Fruit fly (Drosophila melanogaster) whole organism, embryonic: ENCODE measurements around the gene CG34274.

Experiments used
- BEAF-32 ChIP-seq: fragments of 200-800 bp; sonication (Bioruptor generic); optimal IDR thresholded peaks from 3 replicates; lab custom pipeline; 2017; ENCODE audit warnings: missing biosample characterization, missing genetic modification characterization, mild to moderate bottlenecking, moderate library complexity, missing genetic modification reagents
- CG11085 ChIP-seq: fragments of 200-800 bp; sonication (Bioruptor generic); IDR thresholded peaks from 2 replicates; pipeline ENCODE4 v1.3.6; 2022; ENCODE audit warnings: missing biosample characterization, missing genetic modification characterization
- CG12071 ChIP-seq: fragments of 200-800 bp; sonication (Bioruptor generic); optimal IDR thresholded peaks from 3 replicates; lab custom pipeline; 2018; ENCODE audit warnings: missing biosample characterization, mild to moderate bottlenecking, missing genetic modification characterization
- CG12219 ChIP-seq: fragments of 200-800 bp; sonication (Bioruptor generic); optimal IDR thresholded peaks from 3 replicates; lab custom pipeline; 2018; ENCODE audit warnings: missing biosample characterization, mild to moderate bottlenecking, missing genetic modification characterization
- CG14860 ChIP-seq: fragments of 200-800 bp; sonication (Bioruptor generic); IDR thresholded peaks from 3 replicates; pipeline ENCODE4 v1.3.6; 2022; ENCODE audit warnings: missing biosample characterization, missing genetic modification characterization; ENCODE audit not compliant: partially characterized antibody
- CG15011 ChIP-seq: fragments of 200-800 bp; sonication (Bioruptor generic); optimal IDR thresholded peaks from 3 replicates; lab custom pipeline; 2018; ENCODE audit warnings: missing biosample characterization, mild to moderate bottlenecking, missing genetic modification characterization
- CG15269 ChIP-seq: fragments of 200-800 bp; sonication (Bioruptor generic); optimal IDR thresholded peaks from 2 replicates; lab custom pipeline; 2018; ENCODE audit warnings: missing biosample characterization, mild to moderate bottlenecking, missing genetic modification characterization, moderate library complexity
- CG17328 ChIP-seq: fragments of 200-800 bp; sonication (Bioruptor generic); IDR thresholded peaks from 2 replicates; pipeline ENCODE4 v1.3.6; 2022; ENCODE audit warnings: missing biosample characterization, missing genetic modification characterization
- CG17802 ChIP-seq: fragments of 200-800 bp; sonication (Bioruptor generic); optimal IDR thresholded peaks from 2 replicates; lab custom pipeline; 2018; ENCODE audit warnings: missing biosample characterization, mild to moderate bottlenecking, missing genetic modification characterization, moderate library complexity
- CG18599 ChIP-seq: fragments of 200-800 bp; sonication (Bioruptor generic); optimal IDR thresholded peaks from 3 replicates; lab custom pipeline; 2017; ENCODE audit warnings: missing biosample characterization, missing genetic modification characterization, mild to moderate bottlenecking, moderate library complexity, missing genetic modification reagents
- CG2202 ChIP-seq: fragments of 200-800 bp; sonication (Bioruptor generic); optimal IDR thresholded peaks from 2 replicates; lab custom pipeline; 2018; ENCODE audit warnings: missing biosample characterization, mild to moderate bottlenecking, missing genetic modification characterization
- CG2712 ChIP-seq: fragments of 200-800 bp; optimal IDR thresholded peaks from 3 replicates; lab custom pipeline; 2019; ENCODE audit warnings: missing biosample characterization, mild to moderate bottlenecking, missing genetic modification characterization, moderate library complexity
- CG2875 ChIP-seq: fragments of 200-800 bp; sonication (Bioruptor generic); optimal IDR thresholded peaks from 2 replicates; lab custom pipeline; 2017; ENCODE audit warnings: missing biosample characterization, mild to moderate bottlenecking, missing genetic modification characterization, missing genetic modification reagents
- CG4360 ChIP-seq: fragments of 200-800 bp; sonication (Bioruptor generic); IDR thresholded peaks from 2 replicates; pipeline ENCODE4 v1.3.6; 2022; ENCODE audit warnings: missing biosample characterization, missing genetic modification characterization
- CG4617 ChIP-seq: fragments of 200-800 bp; sonication (Bioruptor generic); optimal IDR thresholded peaks from 3 replicates; lab custom pipeline; 2016; ENCODE audit warnings: missing biosample characterization, missing genetic modification characterization, borderline replicate concordance
- CG6765 ChIP-seq: fragments of 200-800 bp; sonication (Bioruptor generic); optimal IDR thresholded peaks from 3 replicates; lab custom pipeline; 2017; ENCODE audit warnings: missing biosample characterization, mild to moderate bottlenecking, missing genetic modification characterization
- CG8281 ChIP-seq: fragments of 200-800 bp; sonication (Bioruptor generic); optimal IDR thresholded peaks from 2 replicates; lab custom pipeline; 2018; ENCODE audit warnings: missing biosample characterization, mild to moderate bottlenecking, missing genetic modification characterization, moderate library complexity
- CG8388 ChIP-seq: fragments of 200-800 bp; sonication (Bioruptor generic); optimal IDR thresholded peaks from 2 replicates; lab custom pipeline; 2019; ENCODE audit warnings: missing biosample characterization, mild to moderate bottlenecking, missing genetic modification characterization, moderate library complexity
- Camta ChIP-seq: fragments of 200-800 bp; sonication (Bioruptor generic); optimal IDR thresholded peaks from 2 replicates; lab custom pipeline; 2016; ENCODE audit warnings: missing biosample characterization, missing genetic modification characterization
- CkIIα-i1 ChIP-seq: fragments of 200-800 bp; sonication (Bioruptor generic); IDR thresholded peaks from 2 replicates; pipeline ENCODE4 v1.3.6; 2022; ENCODE audit warnings: missing biosample characterization, missing genetic modification characterization
- Dfd ChIP-seq, 2 experiments: fragments of >200 bp; optimal IDR thresholded peaks; 2 replicates each; lab custom pipeline; 2017; ENCODE audit warnings: missing biosample characterization in 2 of 2, missing genetic modification characterization in 2 of 2
- E2f1 ChIP-seq: fragments of 200-800 bp; sonication (Bioruptor generic); IDR thresholded peaks from 2 replicates; pipeline ENCODE4 v1.3.6; 2022; ENCODE audit warnings: missing biosample characterization, missing genetic modification characterization
- Ets97D ChIP-seq: fragments of 200-800 bp; sonication (Bioruptor generic); optimal IDR thresholded peaks from 3 replicates; lab custom pipeline; 2016; ENCODE audit warnings: missing biosample characterization, missing genetic modification characterization
- Oaz ChIP-seq: fragments of 200-800 bp; sonication (Bioruptor generic); IDR thresholded peaks from 2 replicates; pipeline ENCODE4 v1.3.6; 2022; ENCODE audit warnings: missing biosample characterization, missing genetic modification characterization
- Trl ChIP-seq, 3 experiments: fragments of >200 bp in 2 of 3; fragments of 200-800 bp in 1 of 3; sonication (Bioruptor generic) in 1 of 3; optimal IDR thresholded peaks; 2 replicates in 1 of 3; 3 replicates in 2 of 3; lab custom pipeline; 2016 to 2017; ENCODE audit warnings: missing biosample characterization in 1 of 3, missing genetic modification characterization in 1 of 3
- ap ChIP-seq: fragments of 200-800 bp; sonication (Bioruptor generic); IDR thresholded peaks from 2 replicates; pipeline ENCODE4 v1.3.6; 2022; ENCODE audit warnings: missing biosample characterization, missing genetic modification characterization
- cwo ChIP-seq: fragments of 200-800 bp; sonication (Bioruptor generic); optimal IDR thresholded peaks from 3 replicates; lab custom pipeline; 2017; ENCODE audit warnings: missing biosample characterization, missing genetic modification characterization, mild to moderate bottlenecking, moderate library complexity, missing genetic modification reagents
- exex ChIP-seq: fragments of 200-800 bp; sonication (Bioruptor generic); optimal IDR thresholded peaks from 4 replicates; lab custom pipeline; 2018; ENCODE audit warnings: missing biosample characterization, mild to moderate bottlenecking, missing genetic modification characterization, moderate library complexity
- grn ChIP-seq: fragments of 200-800 bp; sonication (Bioruptor generic); optimal IDR thresholded peaks from 3 replicates; lab custom pipeline; 2017; ENCODE audit warnings: missing biosample characterization, missing genetic modification characterization
- lab ChIP-seq: fragments of 200-800 bp; sonication (Bioruptor generic); optimal IDR thresholded peaks from 3 replicates; lab custom pipeline; 2017; ENCODE audit warnings: missing biosample characterization, missing genetic modification characterization, mild to moderate bottlenecking, moderate library complexity, missing genetic modification reagents
- mirr ChIP-seq: fragments of 200-800 bp; sonication (Bioruptor generic); optimal IDR thresholded peaks from 3 replicates; lab custom pipeline; 2018; ENCODE audit warnings: missing biosample characterization, mild to moderate bottlenecking, missing genetic modification characterization
- oc ChIP-seq: fragments of 200-800 bp; sonication (Bioruptor generic); optimal IDR thresholded peaks from 2 replicates; lab custom pipeline; 2018; ENCODE audit warnings: missing biosample characterization, mild to moderate bottlenecking, missing genetic modification characterization, moderate library complexity
- pzg ChIP-seq: fragments of 200-800 bp; sonication (Bioruptor generic); optimal IDR thresholded peaks from 3 replicates; lab custom pipeline; 2018; ENCODE audit warnings: missing biosample characterization, mild to moderate bottlenecking, missing genetic modification characterization, moderate library complexity
- sd ChIP-seq: fragments of 200-800 bp; sonication (Bioruptor generic); optimal IDR thresholded peaks from 3 replicates; lab custom pipeline; 2018; ENCODE audit warnings: missing biosample characterization, mild to moderate bottlenecking, missing genetic modification characterization, moderate library complexity
- stc ChIP-seq: fragments of 200-800 bp; sonication (Bioruptor generic); IDR thresholded peaks from 2 replicates; pipeline ENCODE4 v1.3.6; 2022; ENCODE audit warnings: missing biosample characterization, missing genetic modification characterization
- stwl ChIP-seq: fragments of 200-800 bp; sonication (Bioruptor generic); optimal IDR thresholded peaks from 3 replicates; lab custom pipeline; 2018; ENCODE audit warnings: missing biosample characterization, mild to moderate bottlenecking, missing genetic modification characterization, moderate library complexity
- sug ChIP-seq: fragments of 200-800 bp; optimal IDR thresholded peaks from 2 replicates; lab custom pipeline; 2019; ENCODE audit warnings: missing biosample characterization, mild to moderate bottlenecking, missing genetic modification characterization, moderate library complexity
- tin ChIP-seq: fragments of 200-800 bp; sonication (Bioruptor generic); optimal IDR thresholded peaks from 3 replicates; lab custom pipeline; 2016; ENCODE audit warnings: missing biosample characterization, missing genetic modification characterization
- trh ChIP-seq: fragments of 200-800 bp; sonication (Bioruptor generic); optimal IDR thresholded peaks from 2 replicates; lab custom pipeline; 2016; ENCODE audit warnings: missing biosample characterization, missing genetic modification characterization
- z ChIP-seq: fragments of 200-800 bp; sonication (Bioruptor generic); IDR thresholded peaks from 3 replicates; pipeline ENCODE4 v1.3.6; 2022; ENCODE audit warnings: missing biosample characterization, missing genetic modification characterization

The CG34274 gene

dm6 chr3R:15731446-15731845, at the start of gene CG34274:
TSS of gene CG34274 (plus strand) at chr3R:15731746.
- TF ChIP-seq CG4360, result no peak
- no peak for TF ChIP-seq cwo (GFP tag; lab: Kevin White, UChicago)
- TF ChIP-seq Dfd (GFP tag; optimal IDR thresholded peaks at IDR 0.05; lab: Kevin White, UChicago), result no peak
- TF ChIP-seq CG6765, result no peak
- no peak for TF ChIP-seq Trl (optimal IDR thresholded peaks at IDR 0.05; lab: Kevin White, UChicago)
- no peak for TF ChIP-seq Trl (GFP tag; optimal IDR thresholded peaks at IDR 0.05; lab: Kevin White, UChicago)
- no peak for TF ChIP-seq CG18599 (GFP tag; lab: Kevin White, UChicago)
- no peak for TF ChIP-seq CG2875 (GFP tag; lab: Kevin White, UChicago)
- no peak for TF ChIP-seq CG14860 (GFP tag; lab: Robert Waterston, UW)
- TF ChIP-seq Ets97D (GFP tag; lab: Kevin White, UChicago), result no peak
- TF ChIP-seq CG15011 (GFP tag; lab: Kevin White, UChicago), result no peak
- no peak for TF ChIP-seq pzg (GFP tag; lab: Kevin White, UChicago)

- TF ChIP-seq CG8388, result peak; percentile 98
- no peak for TF ChIP-seq CG12219 (GFP tag; lab: Kevin White, UChicago)
- peak; percentile 61 for TF ChIP-seq stwl (tag; lab: Kevin White, UChicago)
Measured at dm6 chr3R:15688441-15688840, 43.1 kb upstream of the CG34274 start.

- TF ChIP-seq CG2202 (tag; lab: Kevin White, UChicago), result no peak
- no peak for TF ChIP-seq CG17802 (tag; lab: Kevin White, UChicago)
- TF ChIP-seq stc (GFP tag; lab: Robert Waterston, UW), result no peak
- no peak for TF ChIP-seq Oaz (GFP tag; lab: Robert Waterston, UW)
- TF ChIP-seq lab (GFP tag; lab: Kevin White, UChicago), result peak; percentile 46
- TF ChIP-seq CG8281 (tag; lab: Kevin White, UChicago), result no peak
- TF ChIP-seq z (GFP tag; lab: Robert Waterston, UW), result no peak
Measured at dm6 chr3R:15692786-15693185, 38.8 kb upstream of the CG34274 start, which contains the start of gene CG31446. TSS of gene CG31446 (plus strand) at chr3R:15693086.

dm6 chr3R:15694332-15694731, 37.2 kb upstream of the CG34274 start:
- TF ChIP-seq CG4617 (GFP tag; lab: Kevin White, UChicago), result no peak
- TF ChIP-seq exex (tag; lab: Kevin White, UChicago), result peak; percentile 65
- no peak for TF ChIP-seq Camta
- TF ChIP-seq CkIIα-i1 (GFP tag; lab: Robert Waterston, UW), result no peak
- no peak for TF ChIP-seq CG17328 (GFP tag; lab: Robert Waterston, UW)
- TF ChIP-seq tin (GFP tag; lab: Kevin White, UChicago), result no peak
- TF ChIP-seq trh (GFP tag; lab: Kevin White, UChicago), result no peak
- TF ChIP-seq mirr (GFP tag; lab: Kevin White, UChicago), result peak; percentile 72
- TF ChIP-seq CG12071, result no peak
- TF ChIP-seq CG2712 (tag; lab: Kevin White, UChicago), result no peak
- TF ChIP-seq ap (GFP tag; lab: Robert Waterston, UW), result no peak
- TF ChIP-seq E2f1 (GFP tag; lab: Robert Waterston, UW), result no peak
- TF ChIP-seq lab (GFP tag; lab: Kevin White, UChicago), result peak; percentile 59
- peak; percentile 9 for TF ChIP-seq grn (GFP tag; lab: Kevin White, UChicago)
- peak; percentile 19 for TF ChIP-seq sug (tag; lab: Kevin White, UChicago)
- TF ChIP-seq sd (tag; lab: Kevin White, UChicago), result peak; percentile 34
- no peak for TF ChIP-seq CG11085 (GFP tag; lab: Robert Waterston, UW)
- no peak for TF ChIP-seq oc
- no peak for TF ChIP-seq BEAF-32 (GFP tag; lab: Kevin White, UChicago)
- no peak for TF ChIP-seq CG15269
- TF ChIP-seq, all 482 proteins: peak for 6
